Worm (Caenorhabditis elegans): Measurements from ENCODE around the gene C07E3.8.

C07E3.8 gene

ce11 chrII:10388041-10388706 lies 36.1 kb downstream of the C07E3.8 start (continued):
- TF ChIP-seq nhr-10 (tag; optimal IDR thresholded peaks at IDR 0.05) (no peak), nhr-111 (GFP tag; optimal IDR thresholded peaks at IDR 0.05) (no peak), pha-4 (GFP tag; IDR thresholded peaks at IDR 0.05) (peak; percentile 40; the same call in 1 of the 2 replicates), pha-4 (tag; optimal IDR thresholded peaks at IDR 0.05) (no peak), hlh-30 (tag; optimal IDR thresholded peaks at IDR 0.05; ENCODE audit: insufficient read depth) (peak; percentile 67), aha-1 (tag) (peak; percentile 76), dmd-8 (GFP tag; IDR thresholded peaks at IDR 0.05) (no peak), mxl-3 (GFP tag; optimal IDR thresholded peaks at IDR 0.05) (peak; percentile 13), egl-43 (GFP tag; IDR thresholded peaks at IDR 0.05) (0 out of 2 replicates have a peak, but pooled peaks have one; percentile 25), arid-1 (GFP tag; conservative IDR thresholded peaks at IDR 0.05) (peak; percentile 53; the same call in 1 of the 2 replicates), ceh-20 (GFP tag; IDR thresholded peaks at IDR 0.05) (no peak), lin-13 (GFP tag; optimal IDR thresholded peaks at IDR 0.05) (no peak), ztf-7 (tag; optimal IDR thresholded peaks at IDR 0.05) (no peak), zip-2 (tag; optimal IDR thresholded peaks at IDR 0.05) (peak; percentile 21), fkh-10 (GFP tag; optimal IDR thresholded peaks at IDR 0.05) (peak; percentile 6), aly-2 (tag; optimal IDR thresholded peaks at IDR 0.05) (no peak), R02D3.7 (tag; optimal IDR thresholded peaks at IDR 0.05) (peak; percentile 99), lim-7 (GFP tag; IDR thresholded peaks at IDR 0.05) (no peak), F44E2.7 (GFP tag; IDR thresholded peaks at IDR 0.05) (no peak), php-3 (GFP tag; IDR thresholded peaks at IDR 0.05) (no peak), F49E8.2 (tag; optimal IDR thresholded peaks at IDR 0.05; ENCODE audit: borderline replicate concordance) (no peak), lir-3 (tag; optimal IDR thresholded peaks at IDR 0.05) (no peak), dpl-1 (GFP tag; optimal IDR thresholded peaks at IDR 0.05) (peak; percentile 74), ZK546.5 (tag; optimal IDR thresholded peaks at IDR 0.05) (peak in 1 of 2 experiments; percentile 14), spr-3 (GFP tag; optimal IDR thresholded peaks at IDR 0.05) (no peak), snpc-4 (tag; optimal IDR thresholded peaks at IDR 0.05) (no peak), gei-8 (GFP tag; optimal IDR thresholded peaks at IDR 0.05) (no peak), egl-27 (tag; optimal IDR thresholded peaks at IDR 0.05) (no peak), nhr-41 (GFP tag; IDR thresholded peaks at IDR 0.05) (no peak), skn-1 (tag; optimal IDR thresholded peaks at IDR 0.05) (no peak), Y5F2A.4 (GFP tag; optimal IDR thresholded peaks at IDR 0.05) (no peak), snpc-1.2 (GFP tag; IDR thresholded peaks at IDR 0.05) (no peak), unc-62 (GFP tag; optimal IDR thresholded peaks at IDR 0.05 in 1 of 2) (no peak), unc-62 (tag; optimal IDR thresholded peaks at IDR 0.05) (no peak), pqm-1 (tag; optimal IDR thresholded peaks at IDR 0.05) (peak; percentile 16), lin-39 (tag; optimal IDR thresholded peaks at IDR 0.05) (no peak), ceh-32 (tag; optimal IDR thresholded peaks at IDR 0.05; ENCODE audit: poor library complexity) (no peak), Y48G9A.11 (GFP tag; IDR thresholded peaks at IDR 0.05) (no peak), madf-9 (GFP tag; conservative IDR thresholded peaks at IDR 0.05) (no peak), zip-11 (GFP tag; IDR thresholded peaks at IDR 0.05) (no peak), set-16 (GFP tag; IDR thresholded peaks at IDR 0.05) (no peak), lsy-2 (tag; optimal IDR thresholded peaks at IDR 0.05) (peak; percentile 34 to 86), dmd-9 (GFP tag; IDR thresholded peaks at IDR 0.05) (no peak), saeg-2 (GFP tag; IDR thresholded peaks at IDR 0.05) (no peak), nhr-76 (tag; optimal IDR thresholded peaks at IDR 0.05) (no peak), daf-19 (GFP tag; conservative IDR thresholded peaks at IDR 0.05) (no peak), tag-97 (GFP tag; IDR thresholded peaks at IDR 0.05) (no peak), ceh-44 (GFP tag; IDR thresholded peaks at IDR 0.05) (no peak), lin-1 (GFP tag; IDR thresholded peaks at IDR 0.05) (no peak), ceh-62 (tag; optimal IDR thresholded peaks at IDR 0.05) (no peak), D1046.2 (GFP tag; IDR thresholded peaks at IDR 0.05) (no peak), lin-29 (GFP tag; IDR thresholded peaks at IDR 0.05) (no peak)
